Worm (Caenorhabditis elegans) whole organism, L2 larva: Measurements from ENCODE around the gene F45C12.17.

Experiments
- ama-1 ChIP-seq: fragments of 150-350 bp; optimal IDR thresholded peaks from 2 replicates; lab custom pipeline; 2018; ENCODE audit warnings: inconsistent platforms
- lin-13 ChIP-seq: fragments of 150-350 bp; optimal IDR thresholded peaks from 2 replicates; lab custom pipeline; 2014; ENCODE audit warnings: missing biosample characterization, missing genetic modification reagents, missing genetic modification characterization
- nhr-6 ChIP-seq: fragments of 150-350 bp; optimal IDR thresholded peaks from 2 replicates; lab custom pipeline; 2014; ENCODE audit warnings: missing biosample characterization, missing genetic modification characterization
- skn-1 ChIP-seq: sonication (generic microtip); optimal IDR thresholded peaks from 2 replicates; lab custom pipeline; 2017; ENCODE audit warnings: missing biosample characterization, missing genetic modification characterization
- unc-62 ChIP-seq: fragments of 150-350 bp; optimal IDR thresholded peaks from 2 replicates; lab custom pipeline; 2014; ENCODE audit warnings: missing biosample characterization, missing genetic modification reagents, missing genetic modification characterization
- ztf-4 ChIP-seq: fragments of 150-350 bp; optimal IDR thresholded peaks from 2 replicates; lab custom pipeline; 2014; ENCODE audit warnings: missing biosample characterization, missing genetic modification characterization

ce11 chrII:1679081-1679480, 46.8 kb upstream of the F45C12.17 start, which contains the start of gene irld-36:
- TF ChIP-seq ztf-4 (tag; lab: Kevin White, UChicago) (no peak), skn-1 (tag; lab: Kevin White, UChicago) (no peak), unc-62 (GFP tag; lab: Kevin White, UChicago) (no peak), ama-1 (no peak), lin-13 (no peak), nhr-6 (tag; lab: Kevin White, UChicago) (no peak)
